Worm (Caenorhabditis elegans) whole organism, late embryonic: ENCODE data around the gene C54D10.3.

Experiments
- dve-1 ChIP-seq: sonication (generic microtip); optimal IDR thresholded peaks from 2 replicates; lab custom pipeline; 2017; ENCODE audit warnings: antibody characterized with exemption, mild to moderate bottlenecking, missing genetic modification characterization, missing compliant biosample characterization
- hlh-13 ChIP-seq: fragments of 200-800 bp; sonication (Bioruptor generic); optimal IDR thresholded peaks from 2 replicates; lab custom pipeline; 2018; ENCODE audit warnings: mild to moderate bottlenecking, missing genetic modification characterization, missing compliant biosample characterization
- nhr-11 ChIP-seq: fragments of 150-350 bp; optimal IDR thresholded peaks from 2 replicates; lab custom pipeline; 2014; ENCODE audit warnings: missing biosample characterization, missing genetic modification characterization

ce11 chrV:12433717-12434116, 15.3 kb downstream of the C54D10.3 start, which contains the start of gene srh-25:
- no peak for TF ChIP-seq nhr-11
- no peak for TF ChIP-seq dve-1
- TF ChIP-seq hlh-13 (GFP tag; lab: Kevin White, UChicago): no peak
